Fruit fly (Drosophila melanogaster): Measurements from ENCODE around the gene Tango4.

Tango4 gene

dm6 chrX:12020857-12021256 lies at the start of gene Tango4:
Tango4 (plus strand) TSS chrX:12021068.
- TF ChIP-seq Hr78 (GFP tag; optimal IDR thresholded peaks at IDR 0.05) (no peak), Myc (optimal IDR thresholded peaks at IDR 0.05) (peak; percentile 62), woc (GFP tag; optimal IDR thresholded peaks at IDR 0.05) (peak; percentile 31)

- TF ChIP-seq dmrt93B (GFP tag; optimal IDR thresholded peaks at IDR 0.05): no peak
- no peak for TF ChIP-seq CG32264 (GFP tag; optimal IDR thresholded peaks at IDR 0.05)
- TF ChIP-seq Hnf4 (GFP tag; optimal IDR thresholded peaks at IDR 0.05): no peak
- TF ChIP-seq sv (GFP tag; optimal IDR thresholded peaks at IDR 0.05): no peak
- TF ChIP-seq sage (GFP tag; optimal IDR thresholded peaks at IDR 0.05): no peak
- TF ChIP-seq Abd-B (GFP tag; optimal IDR thresholded peaks at IDR 0.05): no peak
- TF ChIP-seq Hr78 (GFP tag; optimal IDR thresholded peaks at IDR 0.05): no peak
These were observed 37.0 kb upstream of the Tango4 start for dm6 chrX:11983838-11984237.

dm6 chrX:11984987-11985386 lies 35.9 kb upstream of the Tango4 start, which contains the start of gene cac:
cac (minus strand) TSS chrX:11985087.
- TF ChIP-seq br (GFP tag; optimal IDR thresholded peaks at IDR 0.05) (no peak), Jra (GFP tag; optimal IDR thresholded peaks at IDR 0.05) (no peak), pan (optimal IDR thresholded peaks at IDR 0.05) (no peak), foxo (GFP tag; optimal IDR thresholded peaks at IDR 0.05) (no peak), N (GFP tag; optimal IDR thresholded peaks at IDR 0.05) (no peak), Hr83 (GFP tag; optimal IDR thresholded peaks at IDR 0.05; ENCODE audit: poor library complexity, severe bottlenecking) (no peak), GATAd (GFP tag; optimal IDR thresholded peaks at IDR 0.05) (no peak), dmrt93B (GFP tag; optimal IDR thresholded peaks at IDR 0.05) (no peak), jim (GFP tag; optimal IDR thresholded peaks at IDR 0.05) (no peak), CG9705 (GFP tag; optimal IDR thresholded peaks at IDR 0.05) (no peak), usp (GFP tag; optimal IDR thresholded peaks at IDR 0.05) (no peak), woc (GFP tag; optimal IDR thresholded peaks at IDR 0.05) (no peak), Abd-B (GFP tag; optimal IDR thresholded peaks at IDR 0.05) (no peak), dl (GFP tag; optimal IDR thresholded peaks at IDR 0.05; ENCODE audit: insufficient read depth in 1 of 2, partially characterized antibody in 2 of 2) (no peak), fru (GFP tag; optimal IDR thresholded peaks at IDR 0.05) (no peak), lola (GFP tag; optimal IDR thresholded peaks at IDR 0.05) (no peak), CrebA (GFP tag; optimal IDR thresholded peaks at IDR 0.05; ENCODE audit: borderline replicate concordance) (no peak), psq (GFP tag; optimal IDR thresholded peaks at IDR 0.05) (no peak), Vsx2 (GFP tag; optimal IDR thresholded peaks at IDR 0.05; ENCODE audit: partially characterized antibody) (no peak)

- TF ChIP-seq br (GFP tag; optimal IDR thresholded peaks at IDR 0.05) (no peak), dmrt93B (GFP tag; optimal IDR thresholded peaks at IDR 0.05) (no peak), Myc (optimal IDR thresholded peaks at IDR 0.05) (no peak), brk (GFP tag; optimal IDR thresholded peaks at IDR 0.05) (no peak), Abd-B (GFP tag; optimal IDR thresholded peaks at IDR 0.05) (no peak), ey (GFP tag; optimal IDR thresholded peaks at IDR 0.05) (no peak), pan (optimal IDR thresholded peaks at IDR 0.05) (no peak), dl (GFP tag; optimal IDR thresholded peaks at IDR 0.05; ENCODE audit: insufficient read depth in 1 of 2, partially characterized antibody in 2 of 2) (no peak), Hnf4 (GFP tag; optimal IDR thresholded peaks at IDR 0.05) (no peak), fru (GFP tag; optimal IDR thresholded peaks at IDR 0.05) (no peak), rgr (GFP tag; optimal IDR thresholded peaks at IDR 0.05) (no peak), lola (GFP tag; optimal IDR thresholded peaks at IDR 0.05) (no peak), Hr83 (GFP tag; optimal IDR thresholded peaks at IDR 0.05; ENCODE audit: poor library complexity, severe bottlenecking) (no peak), CrebA (GFP tag; optimal IDR thresholded peaks at IDR 0.05; ENCODE audit: borderline replicate concordance) (no peak)
These were observed 33.2 kb upstream of the Tango4 start, which contains the start of gene gd for dm6 chrX:11987664-11988063. gd (minus strand) TSS chrX:11987764.

dm6 chrX:11988912-11989311 lies 32.0 kb upstream of the Tango4 start, which contains the start of gene tsg:
tsg (minus strand) TSS chrX:11988948.
- TF ChIP-seq woc (GFP tag; optimal IDR thresholded peaks at IDR 0.05): no peak
- TF ChIP-seq Jra (GFP tag; optimal IDR thresholded peaks at IDR 0.05): no peak
- TF ChIP-seq Hnf4 (GFP tag; optimal IDR thresholded peaks at IDR 0.05): no peak
- TF ChIP-seq sage (GFP tag; optimal IDR thresholded peaks at IDR 0.05): no peak

dm6 chrX:11992668-11993067 lies 28.2 kb upstream of the Tango4 start, which contains the start of gene CG18130:
CG18130 (minus strand) TSS chrX:11992768.
- TF ChIP-seq sv (GFP tag; optimal IDR thresholded peaks at IDR 0.05) (no peak), CG32264 (GFP tag; optimal IDR thresholded peaks at IDR 0.05) (no peak), dmrt93B (GFP tag; optimal IDR thresholded peaks at IDR 0.05) (no peak), brk (GFP tag; optimal IDR thresholded peaks at IDR 0.05) (no peak), Hnf4 (GFP tag; optimal IDR thresholded peaks at IDR 0.05) (no peak), sage (GFP tag; optimal IDR thresholded peaks at IDR 0.05) (no peak), N (GFP tag; optimal IDR thresholded peaks at IDR 0.05) (no peak), rgr (GFP tag; optimal IDR thresholded peaks at IDR 0.05) (no peak), CG9705 (GFP tag; optimal IDR thresholded peaks at IDR 0.05) (no peak), Myc (optimal IDR thresholded peaks at IDR 0.05) (no peak), foxo (GFP tag; optimal IDR thresholded peaks at IDR 0.05) (no peak), usp (GFP tag; optimal IDR thresholded peaks at IDR 0.05) (no peak), Rel (GFP tag; optimal IDR thresholded peaks at IDR 0.05) (no peak), Rel (tag; optimal IDR thresholded peaks at IDR 0.05) (no peak), Dfd (GFP tag; optimal IDR thresholded peaks at IDR 0.05) (no peak), Vsx2 (GFP tag; optimal IDR thresholded peaks at IDR 0.05; ENCODE audit: partially characterized antibody) (no peak), Abd-B (GFP tag; optimal IDR thresholded peaks at IDR 0.05) (no peak), Dif (GFP tag; optimal IDR thresholded peaks at IDR 0.05; ENCODE audit: partially characterized antibody) (no peak), dsf (GFP tag; optimal IDR thresholded peaks at IDR 0.05; ENCODE audit: borderline replicate concordance) (no peak)

Data from whole organism, wandering third instar larva.